Worm (Caenorhabditis elegans): ENCODE data around the gene C32D5.7.

C32D5.7 gene

ce11 chrII:6347341-6348118 is 7.7 kb upstream of the C32D5.7 start, which contains the start of gene lgg-1:
Gene lgg-1, minus strand, starts transcription at chrII:6347719.
- TF ChIP-seq ama-1 (optimal IDR thresholded peaks at IDR 0.05) (peak; percentile 98), nhr-25 (tag; optimal IDR thresholded peaks at IDR 0.05) (peak; percentile 83), nhr-43 (tag; optimal IDR thresholded peaks at IDR 0.05; ENCODE audit: poor library complexity, severe bottlenecking) (peak; percentile 63), lin-15B (tag; optimal IDR thresholded peaks at IDR 0.05) (peak; percentile 30), ceh-28 (tag; optimal IDR thresholded peaks at IDR 0.05) (peak; percentile 74), elt-3 (tag; optimal IDR thresholded peaks at IDR 0.05) (no peak), tbx-2 (tag; optimal IDR thresholded peaks at IDR 0.05) (no peak), fos-1 (tag; optimal IDR thresholded peaks at IDR 0.05) (no peak), nhr-11 (tag; optimal IDR thresholded peaks at IDR 0.05) (no peak), lsy-12 (tag; optimal IDR thresholded peaks at IDR 0.05) (peak; percentile 60), jun-1 (tag; optimal IDR thresholded peaks at IDR 0.05) (peak; percentile 70), mdl-1 (tag; optimal IDR thresholded peaks at IDR 0.05) (peak; percentile 10), pha-4 (tag; optimal IDR thresholded peaks at IDR 0.05) (peak; percentile 71), snpc-4 (tag; optimal IDR thresholded peaks at IDR 0.05) (peak; percentile 4), eor-1 (tag; optimal IDR thresholded peaks at IDR 0.05) (no peak), fkh-10 (GFP tag; optimal IDR thresholded peaks at IDR 0.05) (no peak), nhr-23 (tag; optimal IDR thresholded peaks at IDR 0.05) (peak; percentile 9), nfya-1 (tag; optimal IDR thresholded peaks at IDR 0.05; ENCODE audit: insufficient read depth) (peak; percentile 73), nhr-28 (tag; optimal IDR thresholded peaks at IDR 0.05) (no peak), egl-5 (tag; optimal IDR thresholded peaks at IDR 0.05) (peak; percentile 29), R02D3.7 (tag; optimal IDR thresholded peaks at IDR 0.05) (no peak), skn-1 (tag; optimal IDR thresholded peaks at IDR 0.05) (no peak), hmg-11 (tag; optimal IDR thresholded peaks at IDR 0.05) (no peak), lin-39 (tag; optimal IDR thresholded peaks at IDR 0.05) (peak; percentile 40)

- TF ChIP-seq elt-1 (tag; optimal IDR thresholded peaks at IDR 0.05) (peak; percentile 45), nhr-43 (tag; optimal IDR thresholded peaks at IDR 0.05; ENCODE audit: poor library complexity, severe bottlenecking) (peak; percentile 89), egl-5 (tag; optimal IDR thresholded peaks at IDR 0.05) (peak; percentile 24), nhr-23 (tag; optimal IDR thresholded peaks at IDR 0.05) (peak; percentile 89), R02D3.7 (tag; optimal IDR thresholded peaks at IDR 0.05) (peak; percentile 46), ceh-9 (tag; optimal IDR thresholded peaks at IDR 0.05) (no peak), nhr-25 (tag; optimal IDR thresholded peaks at IDR 0.05) (peak; percentile 85), pha-4 (tag; optimal IDR thresholded peaks at IDR 0.05) (peak; percentile 70), egl-27 (tag; optimal IDR thresholded peaks at IDR 0.05) (no peak), ZK546.5 (tag; optimal IDR thresholded peaks at IDR 0.05) (no peak), skn-1 (tag; optimal IDR thresholded peaks at IDR 0.05) (peak; percentile 79), nhr-11 (tag; optimal IDR thresholded peaks at IDR 0.05) (no peak), pqm-1 (tag; optimal IDR thresholded peaks at IDR 0.05) (peak; percentile 38), elt-2 (tag; optimal IDR thresholded peaks at IDR 0.05) (peak; percentile 61), nhr-28 (tag; optimal IDR thresholded peaks at IDR 0.05) (peak; percentile 30), fkh-2 (tag; optimal IDR thresholded peaks at IDR 0.05) (no peak), nhr-67 (tag; optimal IDR thresholded peaks at IDR 0.05) (no peak), ama-1 (optimal IDR thresholded peaks at IDR 0.05) (peak; percentile 97), nfya-1 (tag; optimal IDR thresholded peaks at IDR 0.05; ENCODE audit: insufficient read depth) (peak; percentile 66), ztf-4 (tag; optimal IDR thresholded peaks at IDR 0.05) (peak; percentile 69), ceh-82 (tag; optimal IDR thresholded peaks at IDR 0.05) (peak; percentile 51), sea-2 (GFP tag; optimal IDR thresholded peaks at IDR 0.05) (no peak), zag-1 (tag; optimal IDR thresholded peaks at IDR 0.05) (no peak), snpc-4 (tag; optimal IDR thresholded peaks at IDR 0.05) (no peak), fos-1 (tag; optimal IDR thresholded peaks at IDR 0.05) (peak; percentile 12), ceh-16 (tag; optimal IDR thresholded peaks at IDR 0.05) (no peak), jun-1 (tag; optimal IDR thresholded peaks at IDR 0.05) (peak; percentile 74), fkh-10 (GFP tag; optimal IDR thresholded peaks at IDR 0.05) (no peak), tbx-2 (tag; optimal IDR thresholded peaks at IDR 0.05) (peak; percentile 71), elt-3 (tag; optimal IDR thresholded peaks at IDR 0.05) (peak in 1 of 3 experiments; percentile 38), mdl-1 (tag; optimal IDR thresholded peaks at IDR 0.05) (no peak), hmg-11 (tag; optimal IDR thresholded peaks at IDR 0.05) (peak; percentile 17), nhr-12 (tag; optimal IDR thresholded peaks at IDR 0.05) (no peak), lin-39 (tag; optimal IDR thresholded peaks at IDR 0.05) (peak; percentile 1), ceh-28 (tag; optimal IDR thresholded peaks at IDR 0.05) (peak; percentile 0), lsy-12 (tag; optimal IDR thresholded peaks at IDR 0.05) (peak; percentile 74), eor-1 (tag; optimal IDR thresholded peaks at IDR 0.05) (no peak)
Observed at ce11 chrII:6346551-6347079, 6.8 kb upstream of the C32D5.7 start.

Measured in whole organism, L3 larva.